Fruit fly (Drosophila melanogaster) whole organism, embryonic: ENCODE results near the gene CG32032.

Experiments
- Asciz ChIP-seq: fragments of 200-800 bp; sonication (Bioruptor generic); optimal IDR thresholded peaks from 2 replicates; lab custom pipeline; 2017; ENCODE audit warnings: missing biosample characterization, mild to moderate bottlenecking, missing genetic modification characterization, missing genetic modification reagents
- B-H1 ChIP-seq: fragments of 200-800 bp; sonication (Bioruptor generic); IDR thresholded peaks from 3 replicates; pipeline ENCODE4 v1.3.6; 2022; ENCODE audit warnings: missing biosample characterization, missing genetic modification characterization
- B-H2 ChIP-seq: fragments of 200-800 bp; sonication (Bioruptor generic); optimal IDR thresholded peaks from 2 replicates; lab custom pipeline; 2018; ENCODE audit warnings: missing biosample characterization, mild to moderate bottlenecking, missing genetic modification characterization
- CG12071 ChIP-seq: fragments of 200-800 bp; sonication (Bioruptor generic); optimal IDR thresholded peaks from 3 replicates; lab custom pipeline; 2018; ENCODE audit warnings: missing biosample characterization, mild to moderate bottlenecking, missing genetic modification characterization
- CG12744 ChIP-seq: fragments of 200-800 bp; sonication (Bioruptor generic); optimal IDR thresholded peaks from 2 replicates; lab custom pipeline; 2016; ENCODE audit warnings: missing biosample characterization, missing genetic modification characterization
- CG12942 ChIP-seq: fragments of 200-800 bp; sonication (Bioruptor generic); optimal IDR thresholded peaks from 3 replicates; lab custom pipeline; 2016; ENCODE audit warnings: missing biosample characterization, missing genetic modification characterization
- CG13287 ChIP-seq: fragments of 200-800 bp; sonication (Bioruptor generic); IDR thresholded peaks from 2 replicates; pipeline ENCODE4 v1.3.6; 2022; ENCODE audit warnings: missing biosample characterization, missing genetic modification characterization; ENCODE audit not compliant: partially characterized antibody
- CG13296 ChIP-seq: fragments of 200-800 bp; sonication (Bioruptor generic); optimal IDR thresholded peaks from 3 replicates; lab custom pipeline; 2018; ENCODE audit warnings: missing biosample characterization, mild to moderate bottlenecking, missing genetic modification characterization
- CG14965 ChIP-seq: fragments of 200-800 bp; sonication (Bioruptor generic); optimal IDR thresholded peaks from 2 replicates; lab custom pipeline; 2016; ENCODE audit warnings: missing biosample characterization, missing genetic modification characterization, borderline replicate concordance
- CG15073 ChIP-seq: fragments of 200-800 bp; sonication (Bioruptor generic); optimal IDR thresholded peaks from 2 replicates; lab custom pipeline; 2016; ENCODE audit warnings: missing biosample characterization, missing genetic modification characterization
- CG15514 ChIP-seq: fragments of 200-800 bp; sonication (Bioruptor generic); optimal IDR thresholded peaks from 3 replicates; lab custom pipeline; 2017; ENCODE audit warnings: missing biosample characterization, missing genetic modification characterization, mild to moderate bottlenecking, moderate library complexity, missing genetic modification reagents
- CG30431 ChIP-seq: fragments of 200-800 bp; sonication (Bioruptor generic); optimal IDR thresholded peaks from 2 replicates; lab custom pipeline; 2017; ENCODE audit warnings: missing biosample characterization, missing genetic modification characterization
- CG34376 ChIP-seq: fragments of 200-800 bp; sonication (Bioruptor generic); optimal IDR thresholded peaks from 2 replicates; lab custom pipeline; 2018; ENCODE audit warnings: missing biosample characterization, mild to moderate bottlenecking, missing genetic modification characterization
- CG34422 ChIP-seq: fragments of 200-800 bp; sonication (Bioruptor generic); IDR thresholded peaks from 3 replicates; pipeline ENCODE4 v1.3.6; 2022; ENCODE audit warnings: missing biosample characterization, missing genetic modification characterization
- CG4707 ChIP-seq: fragments of 200-800 bp; sonication (Bioruptor generic); optimal IDR thresholded peaks from 2 replicates; lab custom pipeline; 2018; ENCODE audit warnings: missing biosample characterization, mild to moderate bottlenecking, missing genetic modification characterization, moderate library complexity
- CG6272 ChIP-seq: fragments of 200-800 bp; sonication (Bioruptor generic); IDR thresholded peaks from 2 replicates; pipeline ENCODE4 v1.3.6; 2022; ENCODE audit warnings: missing biosample characterization, missing genetic modification characterization
- CG8478 ChIP-seq: fragments of >200 bp; optimal IDR thresholded peaks from 2 replicates; lab custom pipeline; 2018
- CG9727 ChIP-seq: fragments of 200-800 bp; sonication (Bioruptor generic); optimal IDR thresholded peaks from 3 replicates; lab custom pipeline; 2017; ENCODE audit warnings: missing biosample characterization, mild to moderate bottlenecking, missing genetic modification characterization
- Dip2 ChIP-seq: fragments of 200-800 bp; sonication (Bioruptor generic); IDR thresholded peaks from 2 replicates; pipeline ENCODE4 v1.3.6; 2022; ENCODE audit warnings: missing biosample characterization, missing genetic modification characterization
- Ets65A ChIP-seq: fragments of 200-800 bp; sonication (Bioruptor generic); peaks from one replicate; lab custom pipeline; 2016; ENCODE audit warnings: missing biosample characterization, missing genetic modification characterization
- HmgD ChIP-seq: fragments of 200-800 bp; sonication (Bioruptor generic); optimal IDR thresholded peaks from 3 replicates; lab custom pipeline; 2016; ENCODE audit warnings: missing biosample characterization, missing genetic modification characterization
- Hr3 ChIP-seq: fragments of 200-800 bp; sonication (Bioruptor generic); optimal IDR thresholded peaks from 3 replicates; lab custom pipeline; 2016; ENCODE audit warnings: missing biosample characterization, missing genetic modification characterization
- MTF-1 ChIP-seq: fragments of 200-800 bp; sonication (Bioruptor generic); optimal IDR thresholded peaks from 2 replicates; lab custom pipeline; 2018; ENCODE audit warnings: missing biosample characterization, mild to moderate bottlenecking, missing genetic modification characterization, borderline replicate concordance
- Mes4 ChIP-seq: fragments of 200-800 bp; sonication (Bioruptor generic); optimal IDR thresholded peaks from 2 replicates; lab custom pipeline; 2016; ENCODE audit warnings: missing biosample characterization, missing genetic modification characterization
- Nf-YB ChIP-seq: fragments of 200-800 bp; sonication (Bioruptor generic); optimal IDR thresholded peaks from 3 replicates; lab custom pipeline; 2019; ENCODE audit warnings: missing biosample characterization, mild to moderate bottlenecking, missing genetic modification characterization, moderate library complexity
- Pdp1 ChIP-seq, 2 experiments: fragments of 200-800 bp; sonication (Bioruptor generic); optimal IDR thresholded peaks; 3 replicates each; lab custom pipeline; 2016; ENCODE audit warnings: missing biosample characterization in 2 of 2, missing genetic modification characterization in 2 of 2, mild to moderate bottlenecking in 1 of 2, moderate library complexity in 1 of 2
- Six4 ChIP-seq: fragments of 200-800 bp; sonication (Bioruptor generic); optimal IDR thresholded peaks from 2 replicates; lab custom pipeline; 2016; ENCODE audit warnings: missing biosample characterization, missing genetic modification characterization
- caup ChIP-seq: fragments of 200-800 bp; sonication (Bioruptor generic); optimal IDR thresholded peaks from 3 replicates; lab custom pipeline; 2017; ENCODE audit warnings: missing biosample characterization, mild to moderate bottlenecking, missing genetic modification characterization, moderate library complexity; ENCODE audit not compliant: severe bottlenecking
- cg ChIP-seq: fragments of 200-800 bp; sonication (Bioruptor generic); optimal IDR thresholded peaks from 3 replicates; lab custom pipeline; 2019; ENCODE audit warnings: missing biosample characterization, mild to moderate bottlenecking, missing genetic modification characterization, moderate library complexity
- chif ChIP-seq, 2 experiments: fragments of 200-800 bp; sonication (Bioruptor generic); optimal IDR thresholded peaks; 3 replicates each; lab custom pipeline; 2016; ENCODE audit warnings: missing biosample characterization in 2 of 2, missing genetic modification characterization in 2 of 2
- cwo ChIP-seq: fragments of 200-800 bp; sonication (Bioruptor generic); optimal IDR thresholded peaks from 3 replicates; lab custom pipeline; 2017; ENCODE audit warnings: missing biosample characterization, missing genetic modification characterization, mild to moderate bottlenecking, moderate library complexity, missing genetic modification reagents
- ems ChIP-seq: fragments of 200-800 bp; sonication (Bioruptor generic); optimal IDR thresholded peaks from 3 replicates; lab custom pipeline; 2016; ENCODE audit warnings: missing biosample characterization, missing genetic modification characterization
- fd96Cb ChIP-seq: fragments of 200-800 bp; sonication (Bioruptor generic); optimal IDR thresholded peaks from 2 replicates; lab custom pipeline; 2018; ENCODE audit warnings: missing biosample characterization, mild to moderate bottlenecking, missing genetic modification characterization, moderate library complexity
- gro ChIP-seq: fragments of 200-800 bp; sonication (Bioruptor generic); optimal IDR thresholded peaks from 2 replicates; lab custom pipeline; 2016; ENCODE audit warnings: missing biosample characterization, missing genetic modification characterization
- gt ChIP-seq: fragments of 200-800 bp; sonication (Bioruptor generic); IDR thresholded peaks from 2 replicates; pipeline ENCODE4 v1.3.6; 2022; ENCODE audit warnings: missing biosample characterization, missing genetic modification characterization
- hb ChIP-seq: fragments of 200-800 bp; sonication (Bioruptor generic); IDR thresholded peaks from 3 replicates; pipeline ENCODE4 v1.3.6; 2022; ENCODE audit warnings: missing biosample characterization, missing genetic modification characterization; ENCODE audit not compliant: partially characterized antibody
- kay ChIP-seq: fragments of 200-800 bp; sonication (Bioruptor generic); optimal IDR thresholded peaks from 2 replicates; lab custom pipeline; 2016; ENCODE audit warnings: missing biosample characterization, missing genetic modification characterization
- mirr ChIP-seq: fragments of 200-800 bp; sonication (Bioruptor generic); optimal IDR thresholded peaks from 3 replicates; lab custom pipeline; 2018; ENCODE audit warnings: missing biosample characterization, mild to moderate bottlenecking, missing genetic modification characterization
- onecut ChIP-seq: fragments of 200-800 bp; sonication (Bioruptor generic); IDR thresholded peaks from 2 replicates; pipeline ENCODE4 v1.3.6; 2022; ENCODE audit warnings: missing biosample characterization, missing genetic modification characterization
- pfk ChIP-seq: fragments of 200-800 bp; sonication (Bioruptor generic); optimal IDR thresholded peaks from 2 replicates; lab custom pipeline; 2018; ENCODE audit warnings: missing biosample characterization, mild to moderate bottlenecking, missing genetic modification characterization, moderate library complexity
- phol ChIP-seq: fragments of 200-800 bp; sonication (Bioruptor generic); optimal IDR thresholded peaks from 3 replicates; lab custom pipeline; 2018; ENCODE audit warnings: missing biosample characterization, mild to moderate bottlenecking, missing genetic modification characterization, moderate library complexity
- pros ChIP-seq: fragments of 200-800 bp; sonication (Bioruptor generic); optimal IDR thresholded peaks from 3 replicates; lab custom pipeline; 2019; ENCODE audit warnings: missing biosample characterization, mild to moderate bottlenecking, missing genetic modification characterization, moderate library complexity
- scrt ChIP-seq: fragments of 200-800 bp; sonication (Bioruptor generic); optimal IDR thresholded peaks from 2 replicates; lab custom pipeline; 2018; ENCODE audit warnings: missing biosample characterization, mild to moderate bottlenecking, missing genetic modification characterization, moderate library complexity
- stc ChIP-seq: fragments of 200-800 bp; sonication (Bioruptor generic); IDR thresholded peaks from 2 replicates; pipeline ENCODE4 v1.3.6; 2022; ENCODE audit warnings: missing biosample characterization, missing genetic modification characterization
- sug ChIP-seq: fragments of 200-800 bp; optimal IDR thresholded peaks from 2 replicates; lab custom pipeline; 2019; ENCODE audit warnings: missing biosample characterization, mild to moderate bottlenecking, missing genetic modification characterization, moderate library complexity
- tgo ChIP-seq: fragments of 200-800 bp; sonication (Bioruptor generic); IDR thresholded peaks from 3 replicates; pipeline ENCODE4 v1.3.6; 2022; ENCODE audit warnings: missing biosample characterization, missing genetic modification characterization
- vvl ChIP-seq: fragments of 200-800 bp; sonication (Bioruptor generic); IDR thresholded peaks from 2 replicates; pipeline ENCODE4 v1.3.6; 2022; ENCODE audit warnings: missing biosample characterization, missing genetic modification characterization
- z ChIP-seq: fragments of 200-800 bp; sonication (Bioruptor generic); IDR thresholded peaks from 3 replicates; pipeline ENCODE4 v1.3.6; 2022; ENCODE audit warnings: missing biosample characterization, missing genetic modification characterization

The CG32032 gene

dm6 chr3L:9074285-9074684, 18.6 kb upstream of the CG32032 start, which contains the start of gene teq:
Gene teq, plus strand, starts transcription at chr3L:9074643.
- TF ChIP-seq pros (GFP tag; lab: Kevin White, UChicago) (peak; percentile 62), fd96Cb (tag; lab: Kevin White, UChicago) (no peak), sug (tag; lab: Kevin White, UChicago) (peak; percentile 28), z (peak; percentile 77; the same call in 2 of the 3 replicates), CG34376 (peak; percentile 81)

dm6 chr3L:9074882-9075281, 18.0 kb upstream of the CG32032 start:
- TF ChIP-seq chif (GFP tag; optimal IDR thresholded peaks at IDR 0.05; lab: Kevin White, UChicago) (no peak), Pdp1 (GFP tag; optimal IDR thresholded peaks at IDR 0.05; lab: Kevin White, UChicago) (peak in 1 of 2 experiments; percentile 72), Asciz (GFP tag; lab: Kevin White, UChicago) (no peak), CG15514 (peak; percentile 78), tgo (GFP tag; lab: Robert Waterston, UW) (no peak), B-H1 (no peak), ems (GFP tag; lab: Kevin White, UChicago) (no peak)
- TF ChIP-seq, all 482 proteins: peak for 2

- TF ChIP-seq onecut (GFP tag; lab: Robert Waterston, UW) (no peak), Hr3 (GFP tag; lab: Kevin White, UChicago) (no peak), caup (GFP tag; lab: Kevin White, UChicago) (no peak), B-H2 (no peak), CG12071 (GFP tag; lab: Kevin White, UChicago) (peak; percentile 36), cwo (no peak), Nf-YB (GFP tag; lab: Kevin White, UChicago) (no peak), Dip2 (GFP tag; lab: Robert Waterston, UW) (no peak), vvl (GFP tag; lab: Robert Waterston, UW) (no peak), MTF-1 (GFP tag; lab: Kevin White, UChicago) (no peak), CG6272 (no peak), phol (tag; lab: Kevin White, UChicago) (no peak), chif (GFP tag; optimal IDR thresholded peaks at IDR 0.05; lab: Kevin White, UChicago) (no peak), Ets65A (GFP tag; lab: Kevin White, UChicago) (no peak), cg (GFP tag; lab: Kevin White, UChicago) (peak; percentile 48), CG12744 (GFP tag; lab: Kevin White, UChicago) (no peak), kay (GFP tag; lab: Kevin White, UChicago) (peak; percentile 66), stc (GFP tag; lab: Robert Waterston, UW) (no peak), CG30431 (GFP tag; lab: Kevin White, UChicago) (no peak), Six4 (GFP tag; lab: Kevin White, UChicago) (no peak), CG15073 (GFP tag; lab: Kevin White, UChicago) (no peak), CG8478 (no peak), CG4707 (GFP tag; lab: Kevin White, UChicago) (no peak), HmgD (no peak), CG13296 (GFP tag; lab: Kevin White, UChicago) (peak; percentile 38), Mes4 (GFP tag; lab: Kevin White, UChicago) (no peak), CG13287 (GFP tag; lab: Robert Waterston, UW) (no peak), mirr (GFP tag; lab: Kevin White, UChicago) (peak; percentile 95), Asciz (GFP tag; lab: Kevin White, UChicago) (no peak), hb (GFP tag; lab: Robert Waterston, UW) (no peak), gro (GFP tag; lab: Kevin White, UChicago) (no peak), gt (no peak), CG9727 (GFP tag; lab: Kevin White, UChicago) (peak; percentile 59), scrt (GFP tag; lab: Kevin White, UChicago) (no peak), CG34422 (GFP tag; lab: Robert Waterston, UW) (no peak), pfk (GFP tag; lab: Kevin White, UChicago) (no peak), CG12942 (GFP tag; lab: Kevin White, UChicago) (no peak), CG14965 (GFP tag; lab: Kevin White, UChicago) (no peak)
Measured at dm6 chr3L:9094980-9095425, 2.1 kb downstream of the CG32032 start.
